Fruit fly (Drosophila melanogaster) whole organism, embryonic: Measurements from ENCODE around the gene meigo.

Experiments used
- Atf6 ChIP-seq: fragments of 200-800 bp; sonication (Bioruptor generic); IDR thresholded peaks from 2 replicates; pipeline ENCODE4 v1.3.6; 2022; ENCODE audit warnings: missing biosample characterization, missing genetic modification characterization
- BEAF-32 ChIP-seq: fragments of 200-800 bp; sonication (Bioruptor generic); optimal IDR thresholded peaks from 3 replicates; lab custom pipeline; 2017; ENCODE audit warnings: missing biosample characterization, missing genetic modification characterization, mild to moderate bottlenecking, moderate library complexity, missing genetic modification reagents
- C15 ChIP-seq: fragments of 200-800 bp; sonication (Bioruptor generic); IDR thresholded peaks from 3 replicates; pipeline ENCODE4 v1.3.6; 2022; ENCODE audit warnings: missing biosample characterization, missing genetic modification characterization
- CG11504 ChIP-seq: fragments of 200-800 bp; sonication (Bioruptor generic); optimal IDR thresholded peaks from 3 replicates; lab custom pipeline; 2019; ENCODE audit warnings: missing biosample characterization, mild to moderate bottlenecking, missing genetic modification characterization, moderate library complexity
- CG11560 ChIP-seq: fragments of 200-800 bp; sonication (Bioruptor generic); IDR thresholded peaks from 3 replicates; pipeline ENCODE4 v1.3.6; 2022; ENCODE audit warnings: missing biosample characterization, missing genetic modification characterization
- CG13123 ChIP-seq: fragments of 200-800 bp; sonication (Bioruptor generic); optimal IDR thresholded peaks from 2 replicates; lab custom pipeline; 2016; ENCODE audit warnings: missing biosample characterization, missing genetic modification characterization
- CG13296 ChIP-seq: fragments of 200-800 bp; sonication (Bioruptor generic); optimal IDR thresholded peaks from 3 replicates; lab custom pipeline; 2018; ENCODE audit warnings: missing biosample characterization, mild to moderate bottlenecking, missing genetic modification characterization
- CG14441 ChIP-seq: fragments of 200-800 bp; sonication (Bioruptor generic); IDR thresholded peaks from 2 replicates; pipeline ENCODE4 v1.3.6; 2022; ENCODE audit warnings: missing biosample characterization, missing genetic modification characterization
- CG14860 ChIP-seq: fragments of 200-800 bp; sonication (Bioruptor generic); IDR thresholded peaks from 3 replicates; pipeline ENCODE4 v1.3.6; 2022; ENCODE audit warnings: missing biosample characterization, missing genetic modification characterization; ENCODE audit not compliant: partially characterized antibody
- CG15011 ChIP-seq: fragments of 200-800 bp; sonication (Bioruptor generic); optimal IDR thresholded peaks from 3 replicates; lab custom pipeline; 2018; ENCODE audit warnings: missing biosample characterization, mild to moderate bottlenecking, missing genetic modification characterization
- CG17612 ChIP-seq: fragments of 200-800 bp; sonication (Bioruptor generic); IDR thresholded peaks from 2 replicates; pipeline ENCODE4 v1.3.6; 2022; ENCODE audit warnings: missing biosample characterization, missing genetic modification characterization
- CG18764 ChIP-seq: fragments of 200-800 bp; sonication (Bioruptor generic); optimal IDR thresholded peaks from 3 replicates; lab custom pipeline; 2016; ENCODE audit warnings: missing biosample characterization, missing genetic modification characterization
- CG31224 ChIP-seq: fragments of 200-800 bp; sonication (Bioruptor generic); IDR thresholded peaks from 2 replicates; pipeline ENCODE4 v1.3.6; 2022; ENCODE audit warnings: missing biosample characterization, missing genetic modification characterization
- CG31365 ChIP-seq: fragments of 200-800 bp; sonication (Bioruptor generic); optimal IDR thresholded peaks from 2 replicates; lab custom pipeline; 2018; ENCODE audit warnings: missing biosample characterization, mild to moderate bottlenecking, missing genetic modification characterization
- CG32532 ChIP-seq: fragments of 200-800 bp; sonication (Bioruptor generic); IDR thresholded peaks from 2 replicates; pipeline ENCODE4 v1.3.6; 2022; ENCODE audit warnings: missing biosample characterization, missing genetic modification characterization
- CG4424 ChIP-seq: fragments of 200-800 bp; sonication (Bioruptor generic); optimal IDR thresholded peaks from 3 replicates; lab custom pipeline; 2016; ENCODE audit warnings: missing biosample characterization, missing genetic modification characterization
- CG4707 ChIP-seq: fragments of 200-800 bp; sonication (Bioruptor generic); optimal IDR thresholded peaks from 2 replicates; lab custom pipeline; 2018; ENCODE audit warnings: missing biosample characterization, mild to moderate bottlenecking, missing genetic modification characterization, moderate library complexity
- CG6254 ChIP-seq: fragments of 200-800 bp; sonication (Bioruptor generic); optimal IDR thresholded peaks from 3 replicates; lab custom pipeline; 2017; ENCODE audit warnings: mild to moderate bottlenecking, missing biosample characterization, missing genetic modification reagents, missing genetic modification characterization
- CG7987 ChIP-seq: fragments of 200-800 bp; sonication (Bioruptor generic); optimal IDR thresholded peaks from 2 replicates; lab custom pipeline; 2018; ENCODE audit warnings: missing biosample characterization, mild to moderate bottlenecking, missing genetic modification characterization, moderate library complexity
- CG9876 ChIP-seq: fragments of 200-800 bp; sonication (Bioruptor generic); optimal IDR thresholded peaks from 2 replicates; lab custom pipeline; 2016; ENCODE audit warnings: missing biosample characterization, missing genetic modification characterization
- D ChIP-seq, 2 experiments: fragments of 200-800 bp in 1 of 2; fragments of >200 bp in 1 of 2; sonication (Bioruptor generic) in 1 of 2; optimal IDR thresholded peaks; 2 replicates in 1 of 2; 3 replicates in 1 of 2; lab custom pipeline; 2017; ENCODE audit warnings: mild to moderate bottlenecking in 1 of 2, missing biosample characterization in 1 of 2, missing genetic modification characterization in 1 of 2, missing genetic modification reagents in 1 of 2
- Dbx ChIP-seq: fragments of 200-800 bp; sonication (Bioruptor generic); IDR thresholded peaks from 3 replicates; pipeline ENCODE4 v1.3.6; 2022; ENCODE audit warnings: missing biosample characterization, missing genetic modification characterization
- Dip3 ChIP-seq: fragments of 200-800 bp; sonication (Bioruptor generic); optimal IDR thresholded peaks from 3 replicates; lab custom pipeline; 2016; ENCODE audit warnings: missing biosample characterization, missing genetic modification characterization
- Dref ChIP-seq: fragments of 200-800 bp; sonication (Bioruptor generic); IDR thresholded peaks from 2 replicates; pipeline ENCODE4 v1.3.6; 2022; ENCODE audit warnings: missing biosample characterization, missing genetic modification characterization
- Gug ChIP-seq: fragments of 200-800 bp; sonication (Bioruptor generic); IDR thresholded peaks from 4 replicates; pipeline ENCODE4 v1.3.6; 2022; ENCODE audit warnings: missing biosample characterization, missing genetic modification characterization
- Hey ChIP-seq: fragments of 200-800 bp; sonication (Bioruptor generic); optimal IDR thresholded peaks from 3 replicates; lab custom pipeline; 2018; ENCODE audit warnings: missing biosample characterization, mild to moderate bottlenecking, missing genetic modification characterization
- HmgZ ChIP-seq: fragments of 200-800 bp; sonication (Bioruptor generic); optimal IDR thresholded peaks from 2 replicates; lab custom pipeline; 2018; ENCODE audit warnings: missing biosample characterization, mild to moderate bottlenecking, missing genetic modification characterization
- Hr78 ChIP-seq, 2 experiments: fragments of 200-800 bp in 1 of 2; fragments of >200 bp in 1 of 2; sonication (Bioruptor generic) in 1 of 2; optimal IDR thresholded peaks; 2 replicates each; lab custom pipeline; 2017 to 2019; ENCODE audit warnings: missing biosample characterization in 2 of 2, missing genetic modification characterization in 2 of 2, mild to moderate bottlenecking in 1 of 2, moderate library complexity in 1 of 2
- MBD-R2 ChIP-seq: fragments of 200-800 bp; sonication (Bioruptor generic); IDR thresholded peaks from 2 replicates; pipeline ENCODE4 v1.3.6; 2022; ENCODE audit warnings: missing biosample characterization, missing genetic modification characterization
- Max ChIP-seq: fragments of 200-800 bp; sonication (Bioruptor generic); optimal IDR thresholded peaks from 2 replicates; lab custom pipeline; 2016; ENCODE audit warnings: missing biosample characterization, mild to moderate bottlenecking, missing genetic modification characterization
- NFAT ChIP-seq: fragments of 200-800 bp; sonication (Bioruptor generic); IDR thresholded peaks from 2 replicates; pipeline ENCODE4 v1.3.6; 2022; ENCODE audit warnings: missing biosample characterization, missing genetic modification characterization
- Neu2 ChIP-seq: fragments of 200-800 bp; sonication (Bioruptor generic); optimal IDR thresholded peaks from 3 replicates; lab custom pipeline; 2016; ENCODE audit warnings: missing biosample characterization, missing genetic modification characterization, borderline replicate concordance
- Ssrp ChIP-seq: fragments of 200-800 bp; sonication (Bioruptor generic); optimal IDR thresholded peaks from 2 replicates; lab custom pipeline; 2018; ENCODE audit warnings: missing biosample characterization, mild to moderate bottlenecking, missing genetic modification characterization, moderate library complexity
- Taf1 ChIP-seq: fragments of 200-800 bp; sonication (Bioruptor generic); IDR thresholded peaks from 2 replicates; pipeline ENCODE4 v1.3.6; 2022; ENCODE audit warnings: missing biosample characterization, missing genetic modification characterization
- abd-A ChIP-seq: fragments of 200-800 bp; sonication (Bioruptor generic); optimal IDR thresholded peaks from 3 replicates; lab custom pipeline; 2019; ENCODE audit warnings: missing biosample characterization, mild to moderate bottlenecking, missing genetic modification characterization, moderate library complexity
- br ChIP-seq: fragments of >200 bp; optimal IDR thresholded peaks from 2 replicates; lab custom pipeline; 2017
- crc ChIP-seq: fragments of 200-800 bp; sonication (Bioruptor generic); optimal IDR thresholded peaks from 2 replicates; lab custom pipeline; 2016; ENCODE audit warnings: missing biosample characterization, missing genetic modification characterization
- ems ChIP-seq: fragments of 200-800 bp; sonication (Bioruptor generic); optimal IDR thresholded peaks from 3 replicates; lab custom pipeline; 2016; ENCODE audit warnings: missing biosample characterization, missing genetic modification characterization
- gt ChIP-seq: fragments of 200-800 bp; sonication (Bioruptor generic); IDR thresholded peaks from 2 replicates; pipeline ENCODE4 v1.3.6; 2022; ENCODE audit warnings: missing biosample characterization, missing genetic modification characterization
- hth ChIP-seq: fragments of >200 bp; optimal IDR thresholded peaks from 2 replicates; lab custom pipeline; 2017; ENCODE audit warnings: inconsistent platforms
- insv ChIP-seq, 2 experiments: fragments of 200-800 bp; sonication (Bioruptor generic); optimal IDR thresholded peaks; 3 replicates each; lab custom pipeline; 2016 to 2018; ENCODE audit warnings: missing biosample characterization in 2 of 2, missing genetic modification characterization in 2 of 2
- mld ChIP-seq: fragments of 200-800 bp; sonication (Bioruptor generic); IDR thresholded peaks from 3 replicates; pipeline ENCODE4 v1.3.6; 2022; ENCODE audit warnings: missing biosample characterization, missing genetic modification characterization; ENCODE audit not compliant: partially characterized antibody
- nmo ChIP-seq: fragments of 200-800 bp; sonication (Bioruptor generic); optimal IDR thresholded peaks from 2 replicates; lab custom pipeline; 2018; ENCODE audit warnings: missing biosample characterization, mild to moderate bottlenecking, missing genetic modification characterization, moderate library complexity
- pho ChIP-seq: fragments of 200-800 bp; sonication (Bioruptor generic); optimal IDR thresholded peaks from 2 replicates; lab custom pipeline; 2016; ENCODE audit warnings: missing biosample characterization, missing genetic modification characterization
- sna ChIP-seq: fragments of 200-800 bp; sonication (Bioruptor generic); IDR thresholded peaks from 2 replicates; pipeline ENCODE4 v1.3.6; 2022; ENCODE audit warnings: missing biosample characterization, missing genetic modification characterization; ENCODE audit not compliant: partially characterized antibody
- sob ChIP-seq: fragments of 200-800 bp; sonication (Bioruptor generic); IDR thresholded peaks from 2 replicates; pipeline ENCODE4 v1.3.6; 2022; ENCODE audit warnings: missing biosample characterization, missing genetic modification characterization
- trem ChIP-seq: fragments of 200-800 bp; optimal IDR thresholded peaks from 3 replicates; lab custom pipeline; 2019; ENCODE audit warnings: missing biosample characterization, mild to moderate bottlenecking, missing genetic modification characterization, moderate library complexity
- wdn ChIP-seq: fragments of 200-800 bp; sonication (Bioruptor generic); IDR thresholded peaks from 2 replicates; pipeline ENCODE4 v1.3.6; 2022; ENCODE audit warnings: missing biosample characterization, missing genetic modification characterization
- zen2 ChIP-seq: fragments of 200-800 bp; sonication (Bioruptor generic); IDR thresholded peaks from 3 replicates; pipeline ENCODE4 v1.3.6; 2022; ENCODE audit warnings: missing biosample characterization, missing genetic modification characterization; ENCODE audit not compliant: partially characterized antibody
- zf30C ChIP-seq: fragments of 200-800 bp; sonication (Bioruptor generic); optimal IDR thresholded peaks from 3 replicates; lab custom pipeline; 2018; ENCODE audit warnings: missing biosample characterization, mild to moderate bottlenecking, missing genetic modification characterization

The meigo gene

dm6 chr3R:21127352-21127985, 10.6 kb upstream of the meigo start, which contains the start of the genes slmb and CG5793:
Gene slmb, minus strand, starts transcription at chr3R:21127485.
Gene CG5793, plus strand, starts transcription at chr3R:21127573.
- TF ChIP-seq crc (GFP tag; lab: Kevin White, UChicago), result peak; percentile 23
- TF ChIP-seq Dip3 (GFP tag; lab: Kevin White, UChicago), result peak; percentile 59
- TF ChIP-seq CG18764 (GFP tag; lab: Kevin White, UChicago), result peak; percentile 56
- no peak for TF ChIP-seq Atf6 (GFP tag; lab: Robert Waterston, UW)
- TF ChIP-seq CG14441 (GFP tag; lab: Robert Waterston, UW), result peak; percentile 46; the same call in 1 of the 2 replicates
- TF ChIP-seq abd-A (tag; lab: Kevin White, UChicago), result no peak
- TF ChIP-seq D (optimal IDR thresholded peaks at IDR 0.05; lab: Kevin White, UChicago), result no peak
- no peak for TF ChIP-seq D (GFP tag; optimal IDR thresholded peaks at IDR 0.05; lab: Kevin White, UChicago)
- TF ChIP-seq CG17612 (GFP tag; lab: Robert Waterston, UW), result no peak
- 0 out of 2 replicates have a peak, but pooled peaks have one; percentile 2 for TF ChIP-seq wdn (GFP tag; lab: Robert Waterston, UW)
- TF ChIP-seq insv (GFP tag; optimal IDR thresholded peaks at IDR 0.05; lab: Kevin White, UChicago), result peak in 1 of 2 experiments; percentile 4
- TF ChIP-seq br, result no peak
- no peak for TF ChIP-seq CG11504
- TF ChIP-seq Max (GFP tag; lab: Kevin White, UChicago), result peak; percentile 15
- 0 out of 2 replicates have a peak, but pooled peaks have one; percentile 29 for TF ChIP-seq NFAT (GFP tag; lab: Robert Waterston, UW)
- TF ChIP-seq CG7987 (GFP tag; lab: Kevin White, UChicago), result no peak
- TF ChIP-seq CG14860, result no peak
- TF ChIP-seq Dbx, result peak; percentile 57; the same call in 2 of the 3 replicates
- no peak for TF ChIP-seq Hr78 (GFP tag; optimal IDR thresholded peaks at IDR 0.05; lab: Kevin White, UChicago)
- TF ChIP-seq MBD-R2 (GFP tag; lab: Robert Waterston, UW), result peak; percentile 80
- no peak for TF ChIP-seq Hey (tag; lab: Kevin White, UChicago)
- peak; percentile 56 for TF ChIP-seq CG4424 (GFP tag; lab: Kevin White, UChicago)
- TF ChIP-seq CG13123 (GFP tag; lab: Kevin White, UChicago), result no peak
- no peak for TF ChIP-seq CG11560 (tag; lab: Robert Waterston, UW)
- no peak for TF ChIP-seq hth (lab: Kevin White, UChicago)
- no peak for TF ChIP-seq zen2 (GFP tag; lab: Robert Waterston, UW)
- TF ChIP-seq CG15011 (GFP tag; lab: Kevin White, UChicago), result no peak
- TF ChIP-seq zf30C, result no peak
- TF ChIP-seq Taf1 (GFP tag; lab: Robert Waterston, UW), result no peak
- no peak for TF ChIP-seq CG13296 (GFP tag; lab: Kevin White, UChicago)
- TF ChIP-seq nmo (GFP tag; lab: Kevin White, UChicago), result peak; percentile 61
- TF ChIP-seq CG4707 (GFP tag; lab: Kevin White, UChicago), result no peak
- no peak for TF ChIP-seq gt (GFP tag; lab: Robert Waterston, UW)
- no peak for TF ChIP-seq mld (GFP tag; lab: Robert Waterston, UW)
- peak; percentile 35 for TF ChIP-seq CG9876 (GFP tag; lab: Kevin White, UChicago)
- TF ChIP-seq CG31224 (GFP tag; lab: Robert Waterston, UW), result no peak
- no peak for TF ChIP-seq CG31365 (tag; lab: Kevin White, UChicago)
- peak; percentile 77 for TF ChIP-seq Dref (GFP tag; lab: Robert Waterston, UW)
- 0 out of 2 replicates have a peak, but pooled peaks have one; percentile 47 for TF ChIP-seq CG32532 (GFP tag; lab: Robert Waterston, UW)
- TF ChIP-seq BEAF-32 (GFP tag; lab: Kevin White, UChicago), result peak; percentile 83
- peak; percentile 72 for TF ChIP-seq pho (GFP tag; lab: Kevin White, UChicago)
- TF ChIP-seq trem (tag; lab: Kevin White, UChicago), result peak; percentile 41
- TF ChIP-seq Neu2 (GFP tag; lab: Kevin White, UChicago), result no peak
- TF ChIP-seq sob, result peak; percentile 67
- no peak for TF ChIP-seq Ssrp (tag; lab: Kevin White, UChicago)
- TF ChIP-seq sna (GFP tag; lab: Robert Waterston, UW), result 0 out of 2 replicates have a peak, but pooled peaks have one; percentile 45
- peak; percentile 31 for TF ChIP-seq ems (GFP tag; lab: Kevin White, UChicago)
- peak; percentile 81 for TF ChIP-seq HmgZ (tag; lab: Kevin White, UChicago)
- no peak for TF ChIP-seq C15
- TF ChIP-seq Gug (GFP tag; lab: Robert Waterston, UW), result no peak
- TF ChIP-seq CG6254 (GFP tag; lab: Kevin White, UChicago), result no peak
